Worm (Caenorhabditis elegans): ENCODE data around the gene col-81.

DNA sequence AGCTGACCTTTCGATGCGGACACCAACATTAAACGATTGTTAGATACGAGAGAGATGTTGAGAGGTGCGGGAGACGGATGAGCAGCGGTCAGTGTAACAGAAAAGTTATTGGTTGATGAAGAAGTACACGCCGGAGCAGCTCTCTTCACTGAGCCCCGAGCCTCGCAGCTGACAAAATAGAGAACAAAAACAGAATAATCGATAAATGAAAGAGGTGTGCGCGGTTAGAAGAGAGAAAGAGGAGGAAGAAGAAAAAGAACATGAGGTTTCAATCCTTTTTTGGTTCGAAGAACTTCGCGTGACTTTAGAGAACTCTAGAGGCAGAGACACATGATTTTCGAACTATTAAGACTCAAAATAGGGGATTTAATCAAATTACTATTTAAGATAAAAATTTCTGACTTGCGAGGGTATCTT, 28.3 kb upstream of the col-81 start:
- no peak for TF ChIP-seq pha-4 (tag; optimal IDR thresholded peaks at IDR 0.05)
- no peak for TF ChIP-seq Y53F4B.3 (GFP tag; IDR thresholded peaks at IDR 0.05)
- TF ChIP-seq efl-1 (GFP tag; optimal IDR thresholded peaks at IDR 0.05), result no peak
- TF ChIP-seq ceh-58 (GFP tag; IDR thresholded peaks at IDR 0.05), result no peak
- no peak for TF ChIP-seq lsl-1 (GFP tag; optimal IDR thresholded peaks at IDR 0.05)
- no peak for TF ChIP-seq hlh-26 (GFP tag; conservative IDR thresholded peaks at IDR 0.05)
- no peak for TF ChIP-seq rcor-1 (GFP tag; IDR thresholded peaks at IDR 0.05)
- no peak for TF ChIP-seq snpc-4 (GFP tag; optimal IDR thresholded peaks at IDR 0.05)
- peak in 2 of 4 experiments; percentile 5 to 11 for TF ChIP-seq snpc-4 (tag; optimal IDR thresholded peaks at IDR 0.05)
- TF ChIP-seq B0035.1 (tag; optimal IDR thresholded peaks at IDR 0.05), result no peak
- no peak for TF ChIP-seq him-1 (tag; optimal IDR thresholded peaks at IDR 0.05)
- TF ChIP-seq zfh-2 (GFP tag; conservative IDR thresholded peaks at IDR 0.05), result peak; percentile 31; the same call in 1 of the 2 replicates
